Worm (Caenorhabditis elegans): Measurements from ENCODE around the gene acp-4.
A peak's percentile ranks its signal among the peaks of the same experiment; 100 is the strongest.

DNA sequence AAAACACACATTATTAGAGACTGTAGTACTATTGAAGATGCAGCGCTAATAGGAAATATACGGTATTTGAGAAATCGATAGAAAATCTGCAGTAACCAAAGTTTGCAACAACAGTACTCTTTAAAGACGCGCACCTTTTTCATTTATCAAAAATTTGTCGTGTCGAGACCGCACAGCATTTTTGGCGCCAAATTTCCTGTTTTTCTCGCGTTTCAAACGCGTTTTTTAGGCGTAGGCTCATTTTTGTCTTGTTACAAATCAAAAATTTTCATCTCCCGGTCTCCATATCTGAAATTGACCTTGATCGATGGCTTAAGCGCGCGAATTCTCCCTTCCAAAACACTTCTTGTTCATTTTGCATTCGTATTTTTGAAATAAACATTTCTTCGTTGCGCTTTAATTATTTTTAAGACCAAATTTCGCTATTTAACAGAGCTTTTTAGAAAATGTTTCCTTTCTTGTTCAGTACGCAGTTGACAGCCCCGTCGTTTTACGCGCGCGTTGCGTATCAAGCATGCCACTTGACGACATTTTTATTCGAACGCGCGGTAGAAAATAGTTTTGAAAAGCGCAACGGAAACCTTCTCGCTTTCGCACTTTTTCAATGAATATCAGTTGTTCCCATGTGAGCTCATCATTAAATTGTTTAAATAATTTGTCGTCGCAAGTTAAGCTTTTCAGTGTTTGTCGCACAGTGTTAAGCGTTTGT, 21.9 kb upstream of the acp-4 start:
- TF ChIP-seq unc-62 (GFP tag; optimal IDR thresholded peaks at IDR 0.05) = no peak
- TF ChIP-seq dsc-1 (tag; optimal IDR thresholded peaks at IDR 0.05) = no peak
- TF ChIP-seq nhr-85 (tag) = no peak
- TF ChIP-seq egl-27 (tag; optimal IDR thresholded peaks at IDR 0.05) = no peak
- peak; percentile 13 to 55 for TF ChIP-seq lin-35 (GFP tag; optimal IDR thresholded peaks at IDR 0.05)
- TF ChIP-seq snpc-4 (tag; optimal IDR thresholded peaks at IDR 0.05) = no peak
- TF ChIP-seq lin-15B (tag; optimal IDR thresholded peaks at IDR 0.05) = no peak
- no peak for TF ChIP-seq pag-3 (tag; optimal IDR thresholded peaks at IDR 0.05; ENCODE audit: borderline replicate concordance, insufficient read depth)
- TF ChIP-seq rnt-1 (tag; optimal IDR thresholded peaks at IDR 0.05) = no peak
- no peak for TF ChIP-seq C04F5.9 (tag; optimal IDR thresholded peaks at IDR 0.05)
- no peak for TF ChIP-seq zag-1 (tag; optimal IDR thresholded peaks at IDR 0.05)
- TF ChIP-seq mab-9 (GFP tag; IDR thresholded peaks at IDR 0.05) = no peak
- TF ChIP-seq sox-4 (tag; optimal IDR thresholded peaks at IDR 0.05) = no peak
- no peak for TF ChIP-seq nhr-12 (tag; optimal IDR thresholded peaks at IDR 0.05)

All from whole organism, L1 larva.